Worm (Caenorhabditis elegans) whole organism, L1 larva: Measurements from ENCODE around the gene cup-16.

Source experiments
- F16B12.6 ChIP-seq: fragments of 150-350 bp; optimal IDR thresholded peaks from 2 replicates; lab custom pipeline; 2014; ENCODE audit warnings: missing biosample characterization, missing genetic modification characterization
- aly-2 ChIP-seq: fragments of 150-350 bp; optimal IDR thresholded peaks from 2 replicates; lab custom pipeline; 2014; ENCODE audit warnings: missing biosample characterization, missing genetic modification characterization
- dpl-1 ChIP-seq, 3 experiments: fragments of 150-350 bp in 2 of 3; sonication (generic microtip) in 1 of 3; optimal IDR thresholded peaks; 2 replicates each; lab custom pipeline; 2014 to 2017; ENCODE audit warnings: missing biosample characterization in 3 of 3, missing genetic modification characterization in 3 of 3, missing genetic modification reagents in 3 of 3
- egl-27 ChIP-seq, 2 experiments: fragments of 150-350 bp in 1 of 2; sonication (generic microtip); optimal IDR thresholded peaks; 3 replicates each; lab custom pipeline; 2017 to 2018; ENCODE audit warnings: missing biosample characterization in 2 of 2, missing genetic modification characterization in 2 of 2, missing genetic modification reagents in 2 of 2
- fkh-4 ChIP-seq: sonication (generic microtip); optimal IDR thresholded peaks from 2 replicates; lab custom pipeline; 2016; ENCODE audit warnings: missing compliant biosample characterization, missing genetic modification characterization, borderline replicate concordance
- jun-1 ChIP-seq: fragments of 150-350 bp; optimal IDR thresholded peaks from 2 replicates; lab custom pipeline; 2014; ENCODE audit warnings: missing biosample characterization, missing genetic modification reagents, missing genetic modification characterization
- lin-39 ChIP-seq: fragments of 150-350 bp; optimal IDR thresholded peaks from 2 replicates; lab custom pipeline; 2014; ENCODE audit warnings: missing biosample characterization, missing genetic modification reagents, missing genetic modification characterization
- mdl-1 ChIP-seq, 2 experiments: fragments of 150-350 bp; optimal IDR thresholded peaks; 2 replicates each; lab custom pipeline; 2014 to 2017; ENCODE audit warnings: missing biosample characterization in 2 of 2, missing genetic modification characterization in 2 of 2, inconsistent platforms in 1 of 2
- nhr-47 ChIP-seq: sonication (generic microtip); optimal IDR thresholded peaks from 2 replicates; lab custom pipeline; 2016; ENCODE audit warnings: mild to moderate bottlenecking, missing genetic modification characterization, moderate library complexity, missing compliant biosample characterization
- pax-3 ChIP-seq: fragments of 200-800 bp; sonication (Bioruptor generic); optimal IDR thresholded peaks from 2 replicates; lab custom pipeline; 2018; ENCODE audit warnings: mild to moderate bottlenecking, missing genetic modification characterization, moderate library complexity, missing compliant biosample characterization
- snpc-4 ChIP-seq: fragments of 150-350 bp; optimal IDR thresholded peaks from 2 replicates; lab custom pipeline; 2014; ENCODE audit warnings: missing biosample characterization, missing genetic modification characterization
- ztf-11 ChIP-seq, 2 experiments: sonication (generic microtip); optimal IDR thresholded peaks; 2 replicates each; lab custom pipeline; 2016 to 2017; ENCODE audit warnings: missing genetic modification characterization in 2 of 2, missing biosample characterization in 1 of 2, missing compliant biosample characterization in 1 of 2

- TF ChIP-seq ztf-11 (tag; optimal IDR thresholded peaks at IDR 0.05; lab: Kevin White, UChicago) (no peak), pax-3 (tag; lab: Kevin White, UChicago) (no peak), egl-27 (tag; optimal IDR thresholded peaks at IDR 0.05; lab: Kevin White, UChicago) (no peak), dpl-1 (GFP tag; optimal IDR thresholded peaks at IDR 0.05; lab: Kevin White, UChicago) (no peak), jun-1 (tag; lab: Kevin White, UChicago) (no peak), F16B12.6 (no peak), lin-39 (tag; lab: Kevin White, UChicago) (no peak), snpc-4 (tag; lab: Kevin White, UChicago) (no peak), aly-2 (tag; lab: Kevin White, UChicago) (no peak), mdl-1 (tag; optimal IDR thresholded peaks at IDR 0.05; lab: Kevin White, UChicago) (no peak), fkh-4 (tag; lab: Kevin White, UChicago) (no peak), nhr-47 (tag; lab: Kevin White, UChicago) (no peak)
Measured at ce11 chrII:8721955-8722524, 15.1 kb downstream of the cup-16 start, which contains the start of gene trcs-2.
